ENCODE assay signal across 1 fruit fly cellular context in the genomic region with DNA sequence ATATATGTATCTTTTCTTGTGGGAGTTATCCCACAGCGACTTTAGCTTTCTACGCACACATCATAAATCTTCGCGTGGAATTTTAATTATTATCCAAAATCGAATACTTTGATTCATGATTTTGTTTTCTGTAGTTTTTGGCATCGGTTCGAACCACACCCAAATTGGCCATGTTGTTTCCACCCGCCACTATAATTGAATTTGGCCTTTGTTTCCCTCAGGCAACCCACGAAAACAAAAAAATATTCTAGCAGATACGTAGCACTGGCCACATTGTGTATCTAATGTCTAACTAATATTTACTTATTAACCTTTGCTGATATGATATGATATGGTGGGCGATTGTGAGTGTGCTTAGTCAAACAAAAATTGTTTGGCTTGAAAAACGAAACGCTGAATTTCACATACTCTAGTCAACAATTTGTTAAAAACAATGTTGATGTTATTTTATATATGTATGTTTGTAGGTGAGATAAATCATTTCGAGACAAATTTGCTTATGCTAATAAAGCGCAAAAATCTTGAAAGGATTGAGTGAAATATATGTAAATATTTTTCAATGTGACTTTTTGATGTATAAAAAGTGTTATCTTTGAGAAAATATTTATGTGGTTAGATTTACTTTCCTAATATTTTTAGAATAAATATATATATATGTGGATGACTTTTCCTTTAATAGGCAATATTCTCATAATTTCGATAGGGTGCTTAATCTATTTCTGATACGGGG.
TF ChIP-seq lines count a peak whose summit lies in the region.

No protein-coding gene starts in this region.

TF ChIP-seq in whole organism, embryonic, 481 proteins besides CTCF, POLR2A, EP300 and RAD21 (continued from another document and continues in another):
- TF ChIP-seq CG4617 (GFP tag; optimal IDR thresholded peaks at IDR 0.05; lab: Kevin White, UChicago; ENCODE audit: borderline replicate concordance) (no peak), nmo (GFP tag; optimal IDR thresholded peaks at IDR 0.05; lab: Kevin White, UChicago) (peak; percentile 55), gt (GFP tag; IDR thresholded peaks at IDR 0.05; lab: Robert Waterston, UW) (no peak), CG11085 (GFP tag; IDR thresholded peaks at IDR 0.05; lab: Robert Waterston, UW) (no peak), CG6272 (GFP tag; IDR thresholded peaks at IDR 0.05; lab: Robert Waterston, UW) (no peak), NC2β (GFP tag; optimal IDR thresholded peaks at IDR 0.05; lab: Kevin White, UChicago) (no peak), Ssrp (tag; optimal IDR thresholded peaks at IDR 0.05; lab: Kevin White, UChicago) (peak; percentile 22), Bteb2 (GFP tag; optimal IDR thresholded peaks at IDR 0.05; lab: Kevin White, UChicago) (no peak), Stat92E (GFP tag; optimal IDR thresholded peaks at IDR 0.05; lab: Kevin White, UChicago) (no peak), CG13624 (GFP tag; optimal IDR thresholded peaks at IDR 0.05; lab: Kevin White, UChicago) (no peak), tna (GFP tag; IDR thresholded peaks at IDR 0.05; lab: Robert Waterston, UW; ENCODE audit: partially characterized antibody) (no peak), bbx (GFP tag; IDR thresholded peaks at IDR 0.05; lab: Robert Waterston, UW; ENCODE audit: partially characterized antibody) (no peak), CG31365 (tag; optimal IDR thresholded peaks at IDR 0.05; lab: Kevin White, UChicago) (no peak), CG15479 (GFP tag; optimal IDR thresholded peaks at IDR 0.05; lab: Kevin White, UChicago) (no peak), CG10543 (GFP tag; optimal IDR thresholded peaks at IDR 0.05; lab: Kevin White, UChicago) (no peak), Dbx (GFP tag; IDR thresholded peaks at IDR 0.05; lab: Robert Waterston, UW) (no peak), CG30431 (GFP tag; optimal IDR thresholded peaks at IDR 0.05; lab: Kevin White, UChicago) (no peak), usp (GFP tag; optimal IDR thresholded peaks at IDR 0.05; lab: Kevin White, UChicago) (no peak), Meics (GFP tag; optimal IDR thresholded peaks at IDR 0.05; lab: Kevin White, UChicago) (peak; percentile 47), CG1832 (GFP tag; optimal IDR thresholded peaks at IDR 0.05; lab: Kevin White, UChicago) (no peak), corto (GFP tag; optimal IDR thresholded peaks at IDR 0.05; lab: Kevin White, UChicago) (no peak), lola (GFP tag; optimal IDR thresholded peaks at IDR 0.05; lab: Kevin White, UChicago) (peak in 1 of 3 experiments; percentile 51), Mad (GFP tag; optimal IDR thresholded peaks at IDR 0.05; lab: Kevin White, UChicago) (no peak), Vsx1 (GFP tag; optimal IDR thresholded peaks at IDR 0.05; lab: Kevin White, UChicago) (peak; percentile 25), CG11560 (tag; IDR thresholded peaks at IDR 0.05; lab: Robert Waterston, UW) (no peak), CG1233 (GFP tag; optimal IDR thresholded peaks at IDR 0.05; lab: Kevin White, UChicago) (no peak), H15 (GFP tag; IDR thresholded peaks at IDR 0.05; lab: Robert Waterston, UW) (no peak), CG7271 (tag; optimal IDR thresholded peaks at IDR 0.05; lab: Kevin White, UChicago) (no peak), CG10321 (GFP tag; IDR thresholded peaks at IDR 0.05; lab: Robert Waterston, UW) (no peak), Asciz (GFP tag; optimal IDR thresholded peaks at IDR 0.05; lab: Kevin White, UChicago) (peak; percentile 0), B-H2 (GFP tag; optimal IDR thresholded peaks at IDR 0.05; lab: Kevin White, UChicago) (no peak), Trl (optimal IDR thresholded peaks at IDR 0.05; lab: Kevin White, UChicago) (no peak), Trl (GFP tag; optimal IDR thresholded peaks at IDR 0.05; lab: Kevin White, UChicago) (no peak), lilli (GFP tag; optimal IDR thresholded peaks at IDR 0.05; lab: Kevin White, UChicago) (no peak), jing (GFP tag; optimal IDR thresholded peaks at IDR 0.05; lab: Kevin White, UChicago) (no peak), br (optimal IDR thresholded peaks at IDR 0.05; lab: Kevin White, UChicago) (no peak), lbe (GFP tag; optimal IDR thresholded peaks at IDR 0.05; lab: Kevin White, UChicago) (no peak), Taf1 (GFP tag; IDR thresholded peaks at IDR 0.05; lab: Robert Waterston, UW) (no peak), CG15696 (tag; optimal IDR thresholded peaks at IDR 0.05; lab: Kevin White, UChicago) (peak; percentile 13), C15 (GFP tag; IDR thresholded peaks at IDR 0.05; lab: Robert Waterston, UW) (no peak), BEAF-32 (GFP tag; optimal IDR thresholded peaks at IDR 0.05; lab: Kevin White, UChicago) (no peak), CG15601 (tag; optimal IDR thresholded peaks at IDR 0.05; lab: Kevin White, UChicago) (peak; percentile 42), CG4820 (GFP tag; optimal IDR thresholded peaks at IDR 0.05; lab: Kevin White, UChicago) (no peak), D19A (tag; optimal IDR thresholded peaks at IDR 0.05; lab: Kevin White, UChicago) (peak; percentile 98), lmd (GFP tag; IDR thresholded peaks at IDR 0.05; lab: Robert Waterston, UW) (no peak), dimm (GFP tag; IDR thresholded peaks at IDR 0.05; lab: Robert Waterston, UW) (no peak), CG8924 (tag; optimal IDR thresholded peaks at IDR 0.05; lab: Kevin White, UChicago) (peak; percentile 49), z (GFP tag; IDR thresholded peaks at IDR 0.05; lab: Robert Waterston, UW) (no peak), lov (optimal IDR thresholded peaks at IDR 0.05; lab: Kevin White, UChicago) (no peak), lov (GFP tag; IDR thresholded peaks at IDR 0.05; lab: Robert Waterston, UW) (no peak), CG14860 (GFP tag; IDR thresholded peaks at IDR 0.05; lab: Robert Waterston, UW; ENCODE audit: partially characterized antibody) (no peak), Bdp1 (GFP tag; optimal IDR thresholded peaks at IDR 0.05; lab: Kevin White, UChicago) (no peak), HmgZ (tag; optimal IDR thresholded peaks at IDR 0.05; lab: Kevin White, UChicago) (no peak), PHDP (tag; optimal IDR thresholded peaks at IDR 0.05; lab: Kevin White, UChicago) (peak; percentile 49), Hey (tag; optimal IDR thresholded peaks at IDR 0.05; lab: Kevin White, UChicago) (no peak), sim (GFP tag; IDR thresholded peaks at IDR 0.05; lab: Robert Waterston, UW) (no peak), kah (GFP tag; optimal IDR thresholded peaks at IDR 0.05; lab: Kevin White, UChicago) (no peak), Nf-YB (GFP tag; optimal IDR thresholded peaks at IDR 0.05; lab: Kevin White, UChicago) (peak; percentile 12), jumu (GFP tag; optimal IDR thresholded peaks at IDR 0.05; lab: Kevin White, UChicago) (no peak), crol (GFP tag; IDR thresholded peaks at IDR 0.05; lab: Robert Waterston, UW) (no peak), Deaf1 (tag; optimal IDR thresholded peaks at IDR 0.05; lab: Kevin White, UChicago) (peak; percentile 7), CG7987 (GFP tag; optimal IDR thresholded peaks at IDR 0.05; lab: Kevin White, UChicago) (no peak), Dip2 (GFP tag; IDR thresholded peaks at IDR 0.05; lab: Robert Waterston, UW) (no peak), ATbp (GFP tag; optimal IDR thresholded peaks at IDR 0.05; lab: Kevin White, UChicago) (peak; percentile 7), CG12391 (tag; optimal IDR thresholded peaks at IDR 0.05; lab: Kevin White, UChicago) (peak; percentile 45), CG9932 (GFP tag; IDR thresholded peaks at IDR 0.05; lab: Robert Waterston, UW) (no peak), gce (GFP tag; IDR thresholded peaks at IDR 0.05; lab: Robert Waterston, UW) (no peak), dmrt11E (tag; optimal IDR thresholded peaks at IDR 0.05; lab: Kevin White, UChicago) (peak; percentile 29), dmrt99B (tag; optimal IDR thresholded peaks at IDR 0.05; lab: Kevin White, UChicago) (peak; percentile 33), ftz-f1 (GFP tag; optimal IDR thresholded peaks at IDR 0.05; lab: Kevin White, UChicago) (no peak), CG17361 (GFP tag; IDR thresholded peaks at IDR 0.05; lab: Robert Waterston, UW) (peak; percentile 69; the same call in 1 of the 3 replicates), pzg (GFP tag; optimal IDR thresholded peaks at IDR 0.05; lab: Kevin White, UChicago) (no peak), ems (GFP tag; optimal IDR thresholded peaks at IDR 0.05; lab: Kevin White, UChicago) (no peak), Chrac-16 (GFP tag; optimal IDR thresholded peaks at IDR 0.05; lab: Kevin White, UChicago) (no peak), CG17186 (GFP tag; optimal IDR thresholded peaks at IDR 0.05; lab: Kevin White, UChicago) (no peak), Max (GFP tag; optimal IDR thresholded peaks at IDR 0.05; lab: Kevin White, UChicago) (no peak), Ada2b (GFP tag; IDR thresholded peaks at IDR 0.05; lab: Robert Waterston, UW) (no peak), eve (GFP tag; optimal IDR thresholded peaks at IDR 0.05; lab: Kevin White, UChicago) (no peak), GATAe (GFP tag; conservative IDR thresholded peaks at IDR 0.05; lab: Robert Waterston, UW) (no peak), CG17568 (GFP tag; optimal IDR thresholded peaks at IDR 0.05; lab: Kevin White, UChicago) (peak; percentile 20), CG3281 (GFP tag; optimal IDR thresholded peaks at IDR 0.05; lab: Kevin White, UChicago) (peak; percentile 53), CG4404 (GFP tag; IDR thresholded peaks at IDR 0.05; lab: Robert Waterston, UW) (no peak), Lpt (GFP tag; optimal IDR thresholded peaks at IDR 0.05; lab: Kevin White, UChicago) (no peak), CG8089 (GFP tag; optimal IDR thresholded peaks at IDR 0.05; lab: Kevin White, UChicago) (no peak), dm (GFP tag; optimal IDR thresholded peaks at IDR 0.05; lab: Kevin White, UChicago) (no peak), Fer3 (tag; optimal IDR thresholded peaks at IDR 0.05; lab: Kevin White, UChicago) (peak; percentile 14), CG11398 (GFP tag; optimal IDR thresholded peaks at IDR 0.05; lab: Kevin White, UChicago) (no peak), Jarid2 (GFP tag; optimal IDR thresholded peaks at IDR 0.05; lab: Kevin White, UChicago) (no peak), Kr (GFP tag; optimal IDR thresholded peaks at IDR 0.05; lab: Kevin White, UChicago) (no peak), Atf-2 (GFP tag; optimal IDR thresholded peaks at IDR 0.05; lab: Kevin White, UChicago) (no peak), CG33557 (GFP tag; optimal IDR thresholded peaks at IDR 0.05; lab: Kevin White, UChicago) (no peak), Aef1 (GFP tag; IDR thresholded peaks at IDR 0.05; lab: Robert Waterston, UW) (no peak), CG9797 (GFP tag; optimal IDR thresholded peaks at IDR 0.05; lab: Kevin White, UChicago) (no peak), Lhr (GFP tag; optimal IDR thresholded peaks at IDR 0.05; lab: Kevin White, UChicago) (no peak), chinmo (GFP tag; IDR thresholded peaks at IDR 0.05; lab: Robert Waterston, UW; ENCODE audit: partially characterized antibody) (no peak), sob (GFP tag; IDR thresholded peaks at IDR 0.05; lab: Robert Waterston, UW) (no peak), org-1 (GFP tag; optimal IDR thresholded peaks at IDR 0.05; lab: Kevin White, UChicago) (no peak), CG17385 (GFP tag; optimal IDR thresholded peaks at IDR 0.05; lab: Kevin White, UChicago) (peak; percentile 41), CG7839 (tag; optimal IDR thresholded peaks at IDR 0.05; lab: Kevin White, UChicago) (peak; percentile 36), CG17829 (tag; optimal IDR thresholded peaks at IDR 0.05; lab: Kevin White, UChicago) (peak; percentile 41), slbo (GFP tag; IDR thresholded peaks at IDR 0.05; lab: Robert Waterston, UW) (no peak), croc (GFP tag; conservative IDR thresholded peaks at IDR 0.05; lab: Robert Waterston, UW) (no peak), CG10959 (GFP tag; IDR thresholded peaks at IDR 0.05; lab: Robert Waterston, UW) (no peak), CG9215 (GFP tag; IDR thresholded peaks at IDR 0.05; lab: Robert Waterston, UW) (no peak), CG32532 (GFP tag; IDR thresholded peaks at IDR 0.05; lab: Robert Waterston, UW) (no peak), Dad (GFP tag; optimal IDR thresholded peaks at IDR 0.05; lab: Kevin White, UChicago) (no peak), HLH3B (GFP tag; IDR thresholded peaks at IDR 0.05; lab: Robert Waterston, UW) (no peak), Dfd (GFP tag; optimal IDR thresholded peaks at IDR 0.05; lab: Kevin White, UChicago) (no peak), CG11723 (GFP tag; optimal IDR thresholded peaks at IDR 0.05; lab: Kevin White, UChicago) (no peak), Mes4 (GFP tag; optimal IDR thresholded peaks at IDR 0.05; lab: Kevin White, UChicago) (no peak), CG3407 (GFP tag; optimal IDR thresholded peaks at IDR 0.05; lab: Kevin White, UChicago) (no peak), phol (tag; optimal IDR thresholded peaks at IDR 0.05; lab: Kevin White, UChicago) (peak; percentile 46), gfzf (GFP tag; optimal IDR thresholded peaks at IDR 0.05; lab: Kevin White, UChicago) (no peak), CG1647 (GFP tag; optimal IDR thresholded peaks at IDR 0.05; lab: Kevin White, UChicago) (no peak), maf-S (GFP tag; optimal IDR thresholded peaks at IDR 0.05; lab: Kevin White, UChicago) (no peak), en (GFP tag; optimal IDR thresholded peaks at IDR 0.05; lab: Kevin White, UChicago) (no peak), CG17612 (GFP tag; IDR thresholded peaks at IDR 0.05; lab: Robert Waterston, UW) (no peak), inv (GFP tag; IDR thresholded peaks at IDR 0.05; lab: Robert Waterston, UW; ENCODE audit: partially characterized antibody) (no peak), CG12744 (GFP tag; optimal IDR thresholded peaks at IDR 0.05; lab: Kevin White, UChicago) (no peak), Nf-YA (GFP tag; IDR thresholded peaks at IDR 0.05; lab: Robert Waterston, UW) (no peak), CG16813 (GFP tag; IDR thresholded peaks at IDR 0.05; lab: Robert Waterston, UW; ENCODE audit: partially characterized antibody) (no peak), twi (tag; optimal IDR thresholded peaks at IDR 0.05; lab: Kevin White, UChicago) (no peak), unc-4 (GFP tag; IDR thresholded peaks at IDR 0.05; lab: Robert Waterston, UW; ENCODE audit: partially characterized antibody) (no peak), CG2202 (tag; optimal IDR thresholded peaks at IDR 0.05; lab: Kevin White, UChicago) (peak; percentile 8), CG13287 (GFP tag; IDR thresholded peaks at IDR 0.05; lab: Robert Waterston, UW; ENCODE audit: partially characterized antibody) (no peak), gro (GFP tag; optimal IDR thresholded peaks at IDR 0.05; lab: Kevin White, UChicago) (no peak), CG11247 (GFP tag; IDR thresholded peaks at IDR 0.05; lab: Robert Waterston, UW) (no peak), ac (GFP tag; optimal IDR thresholded peaks at IDR 0.05; lab: Kevin White, UChicago) (no peak), CG2712 (tag; optimal IDR thresholded peaks at IDR 0.05; lab: Kevin White, UChicago) (peak; percentile 35), wdn (GFP tag; IDR thresholded peaks at IDR 0.05; lab: Robert Waterston, UW) (no peak)
